Worm (Caenorhabditis elegans): ENCODE data around the gene R10E4.7.

Gene R10E4.7

DNA sequence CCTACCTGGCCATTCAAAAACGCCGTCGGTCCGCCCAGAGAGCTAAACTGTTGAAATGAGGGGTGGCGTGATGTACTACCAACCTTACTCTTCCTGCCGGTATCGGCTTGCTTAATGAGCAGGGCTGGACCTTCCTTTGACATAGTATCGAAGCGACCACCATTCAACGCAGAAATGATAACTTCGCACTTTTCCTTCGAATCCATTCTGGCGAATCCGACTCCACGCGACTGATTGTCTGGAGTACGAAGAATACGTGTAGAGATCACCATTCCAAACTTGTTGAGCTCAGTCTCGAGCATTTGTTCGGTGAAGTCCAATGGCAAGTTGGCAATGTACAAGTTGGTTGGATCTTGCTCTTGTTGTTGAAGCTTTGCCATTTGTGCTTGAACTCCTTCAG lies 16.4 kb upstream of the R10E4.7 start:
- no peak for TF ChIP-seq ceh-19 (GFP tag; optimal IDR thresholded peaks at IDR 0.05)

DNA sequence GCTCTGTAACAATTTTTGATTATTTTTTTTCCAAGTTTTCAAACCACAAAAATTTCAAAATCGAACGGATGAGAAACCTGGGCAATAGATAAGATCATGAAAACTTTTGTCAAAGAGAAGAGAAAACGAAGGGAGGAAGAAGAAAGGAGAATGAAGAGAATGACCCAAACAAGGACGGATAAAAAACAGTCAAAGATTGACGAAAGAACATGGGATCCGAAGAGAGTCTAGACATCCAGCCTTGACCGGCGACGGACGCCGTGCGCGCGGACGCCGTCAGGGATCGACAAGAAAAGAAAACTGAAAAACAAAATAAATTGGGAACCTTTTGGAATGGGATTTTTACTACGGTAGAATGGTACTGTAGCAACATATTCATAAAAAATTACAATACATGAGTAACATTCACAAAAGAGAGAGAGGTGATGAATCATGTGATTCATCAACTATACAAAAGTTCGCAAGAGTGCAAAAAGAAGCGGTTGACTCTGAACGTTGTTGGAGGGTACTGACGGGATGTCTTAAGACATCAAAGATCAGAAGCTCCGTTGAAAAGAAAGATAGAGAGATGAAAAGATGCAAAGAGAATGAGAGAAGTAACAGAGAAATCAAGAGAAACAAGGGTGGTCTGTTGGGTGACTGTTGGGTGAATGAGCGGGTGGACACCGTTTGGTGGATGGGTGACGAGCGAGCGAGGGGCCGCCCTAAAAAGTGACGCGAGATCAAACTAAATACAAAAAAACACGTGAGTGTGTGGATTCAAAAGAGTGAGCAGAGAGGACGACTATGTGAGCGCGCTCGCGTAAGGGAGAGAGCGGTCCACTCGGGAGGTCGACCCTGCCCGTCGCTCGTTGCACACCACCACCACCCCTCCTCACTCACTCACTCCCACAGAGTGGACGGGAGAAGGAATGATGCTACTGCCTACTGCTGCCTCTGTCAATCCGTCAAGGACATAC lies 14.1 kb upstream of the R10E4.7 start, which contains the start of gene sup-26:
sup-26 (minus strand) TSS at position 10 of the 959 bp plus-strand sequence.
- TF ChIP-seq pat-9 (tag; optimal IDR thresholded peaks at IDR 0.05) (no peak), nhr-11 (tag; optimal IDR thresholded peaks at IDR 0.05) (no peak), elt-2 (tag; optimal IDR thresholded peaks at IDR 0.05) (no peak), ets-4 (tag; optimal IDR thresholded peaks at IDR 0.05) (no peak), madf-2 (tag; optimal IDR thresholded peaks at IDR 0.05) (no peak), ceh-6 (GFP tag; optimal IDR thresholded peaks at IDR 0.05) (peak; percentile 19), pha-4 (tag; optimal IDR thresholded peaks at IDR 0.05) (no peak), tbx-2 (tag; optimal IDR thresholded peaks at IDR 0.05) (peak; percentile 65), ref-2 (tag; optimal IDR thresholded peaks at IDR 0.05) (peak; percentile 65), hlh-6 (tag; optimal IDR thresholded peaks at IDR 0.05) (peak; percentile 40), sdc-2 (tag; optimal IDR thresholded peaks at IDR 0.05) (peak; percentile 70), syd-9 (tag; optimal IDR thresholded peaks at IDR 0.05) (peak; percentile 6), eyg-1 (tag; optimal IDR thresholded peaks at IDR 0.05) (peak; percentile 52), unc-55 (GFP tag; optimal IDR thresholded peaks at IDR 0.05) (peak; percentile 16), ceh-2 (tag; optimal IDR thresholded peaks at IDR 0.05) (peak; percentile 28), lim-6 (tag; optimal IDR thresholded peaks at IDR 0.05) (no peak), nfya-1 (tag; optimal IDR thresholded peaks at IDR 0.05) (peak; percentile 19), pqm-1 (tag; optimal IDR thresholded peaks at IDR 0.05) (peak; percentile 7), mec-3 (tag; optimal IDR thresholded peaks at IDR 0.05; ENCODE audit: borderline replicate concordance) (peak; percentile 29), elt-4 (tag; optimal IDR thresholded peaks at IDR 0.05) (peak; percentile 85), sox-4 (tag; optimal IDR thresholded peaks at IDR 0.05) (peak; percentile 45), fkh-6 (tag; optimal IDR thresholded peaks at IDR 0.05) (peak; percentile 57), ceh-31 (tag; optimal IDR thresholded peaks at IDR 0.05) (peak; percentile 41), unc-42 (tag; optimal IDR thresholded peaks at IDR 0.05) (peak; percentile 24), hlh-30 (tag; optimal IDR thresholded peaks at IDR 0.05; ENCODE audit: insufficient read depth) (peak; percentile 84), ceh-18 (tag; optimal IDR thresholded peaks at IDR 0.05) (peak; percentile 33), ceh-34 (tag; optimal IDR thresholded peaks at IDR 0.05) (peak; percentile 73), hlh-8 (tag; optimal IDR thresholded peaks at IDR 0.05) (no peak)

DNA sequence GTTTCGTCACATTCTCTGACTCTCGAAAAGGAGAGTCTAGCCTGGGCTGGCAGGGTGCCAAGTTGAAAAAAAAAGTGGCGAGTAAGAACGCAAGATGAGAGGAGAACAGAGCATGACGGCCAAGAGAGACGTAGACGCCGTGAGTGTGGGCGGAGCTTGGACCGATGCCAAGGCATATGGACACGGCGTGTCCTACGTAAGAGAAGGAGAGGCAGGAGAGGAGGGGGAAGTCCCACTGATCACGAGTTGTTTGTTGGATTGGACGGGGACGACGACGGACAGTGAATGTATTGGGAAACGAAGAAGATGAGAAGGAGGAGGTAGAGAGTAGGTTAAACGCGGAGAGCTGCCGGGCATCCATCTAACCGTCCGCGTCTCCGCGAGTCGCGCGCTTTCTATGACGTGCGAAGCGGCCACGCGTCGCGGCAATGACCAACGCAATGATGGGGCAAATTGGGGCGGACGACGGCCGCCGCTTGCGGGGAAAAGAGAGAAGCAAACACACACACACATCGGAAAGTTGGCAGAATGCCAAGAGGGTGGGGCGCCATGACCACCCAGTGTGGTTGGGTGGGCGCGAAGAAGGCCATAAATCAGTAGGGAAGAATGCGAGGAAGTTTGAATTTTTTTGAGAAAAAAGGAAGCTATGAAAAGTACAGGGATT lies 12.5 kb upstream of the R10E4.7 start:
- peak; percentile 48 for TF ChIP-seq che-1 (tag; optimal IDR thresholded peaks at IDR 0.05)
- TF ChIP-seq elt-2 (tag; optimal IDR thresholded peaks at IDR 0.05) = peak; percentile 73
- peak; percentile 88 for TF ChIP-seq T23F11.4 (GFP tag; optimal IDR thresholded peaks at IDR 0.05)
- TF ChIP-seq sox-2 (GFP tag; IDR thresholded peaks at IDR 0.05) = no peak; the same call in 1 of the 2 replicates
- TF ChIP-seq sdc-2 (tag; optimal IDR thresholded peaks at IDR 0.05) = peak; percentile 79
- no peak for TF ChIP-seq nhr-11 (tag; optimal IDR thresholded peaks at IDR 0.05)
- no peak for TF ChIP-seq ama-1 (optimal IDR thresholded peaks at IDR 0.05)
- peak; percentile 46 for TF ChIP-seq fax-1 (tag; optimal IDR thresholded peaks at IDR 0.05)
- TF ChIP-seq hlh-8 (tag; optimal IDR thresholded peaks at IDR 0.05) = peak; percentile 80
- TF ChIP-seq npax-4 (tag; optimal IDR thresholded peaks at IDR 0.05) = no peak
- peak; percentile 86 for TF ChIP-seq pha-2 (tag; optimal IDR thresholded peaks at IDR 0.05)
- peak; percentile 97 for TF ChIP-seq ceh-34 (tag; optimal IDR thresholded peaks at IDR 0.05)
- no peak for TF ChIP-seq hlh-6 (tag; optimal IDR thresholded peaks at IDR 0.05)
- TF ChIP-seq unc-42 (tag; optimal IDR thresholded peaks at IDR 0.05) = peak; percentile 94
- no peak for TF ChIP-seq pha-4 (tag; optimal IDR thresholded peaks at IDR 0.05)
- no peak for TF ChIP-seq ceh-9 (tag; optimal IDR thresholded peaks at IDR 0.05)
- TF ChIP-seq ceh-48 (tag; optimal IDR thresholded peaks at IDR 0.05) = no peak
- no peak for TF ChIP-seq zip-5 (tag; optimal IDR thresholded peaks at IDR 0.05)
- peak; percentile 81 for TF ChIP-seq syd-9 (tag; optimal IDR thresholded peaks at IDR 0.05)
- TF ChIP-seq hlh-30 (tag; optimal IDR thresholded peaks at IDR 0.05; ENCODE audit: insufficient read depth) = peak; percentile 99
- TF ChIP-seq pag-3 (tag; optimal IDR thresholded peaks at IDR 0.05; ENCODE audit: borderline replicate concordance) = peak; percentile 34
- TF ChIP-seq ref-2 (tag; optimal IDR thresholded peaks at IDR 0.05) = peak; percentile 97
- peak; percentile 98 for TF ChIP-seq F13H6.1 (tag; optimal IDR thresholded peaks at IDR 0.05)
- peak; percentile 76 for TF ChIP-seq ceh-19 (GFP tag; optimal IDR thresholded peaks at IDR 0.05)
- TF ChIP-seq odd-2 (tag; optimal IDR thresholded peaks at IDR 0.05) = no peak
- TF ChIP-seq C38D4.7 (GFP tag; optimal IDR thresholded peaks at IDR 0.05) = no peak
- TF ChIP-seq ztf-16 (tag; optimal IDR thresholded peaks at IDR 0.05) = peak; percentile 14
- TF ChIP-seq hlh-13 (GFP tag; optimal IDR thresholded peaks at IDR 0.05) = no peak

Measured in whole organism, late embryonic.